Worm (Caenorhabditis elegans) whole organism, young adult: ENCODE results near the gene sbsp-1.

Source experiments
- B0019.2 ChIP-seq: fragments of 200-800 bp; sonication (Bioruptor generic); conservative IDR thresholded peaks from 2 replicates; pipeline ENCODE4 v1.3.6; 2022; ENCODE audit warnings: missing genetic modification reagents, missing genetic modification characterization, missing compliant biosample characterization
- B0336.3 ChIP-seq: fragments of 200-800 bp; sonication (Bioruptor generic); IDR thresholded peaks from 2 replicates; pipeline ENCODE4 v1.3.6; 2022; ENCODE audit warnings: missing genetic modification characterization, missing compliant biosample characterization
- F22D6.2 ChIP-seq: sonication (generic microtip); optimal IDR thresholded peaks from 2 replicates; lab custom pipeline; 2016; ENCODE audit warnings: mild to moderate bottlenecking, missing genetic modification characterization, missing compliant biosample characterization
- F52B5.7 ChIP-seq: sonication (generic microtip); optimal IDR thresholded peaks from 2 replicates; lab custom pipeline; 2016; ENCODE audit warnings: mild to moderate bottlenecking, missing genetic modification characterization, missing compliant biosample characterization
- T07F8.4 ChIP-seq: sonication (generic microtip); optimal IDR thresholded peaks from 2 replicates; lab custom pipeline; 2016; ENCODE audit warnings: mild to moderate bottlenecking, missing genetic modification characterization, moderate library complexity, missing compliant biosample characterization
- ZK185.1 ChIP-seq: sonication (generic microtip); optimal IDR thresholded peaks from 2 replicates; lab custom pipeline; 2016; ENCODE audit warnings: mild to moderate bottlenecking, missing genetic modification characterization, missing compliant biosample characterization; ENCODE audit not compliant: poor library complexity, severe bottlenecking
- ama-1 ChIP-seq, 3 experiments: fragments of 150-350 bp in 1 of 3; sonication (generic microtip) in 2 of 3; optimal IDR thresholded peaks; 2 replicates each; lab custom pipeline; 2014 to 2018; ENCODE audit warnings: missing biosample characterization in 2 of 3, missing genetic modification characterization in 2 of 3, missing genetic modification reagents in 2 of 3
- athp-1 ChIP-seq: sonication (generic microtip); optimal IDR thresholded peaks from 2 replicates; lab custom pipeline; 2017; ENCODE audit warnings: mild to moderate bottlenecking, missing genetic modification characterization, missing compliant biosample characterization
- attf-3 ChIP-seq: fragments of 200-800 bp; sonication (Bioruptor generic); conservative IDR thresholded peaks from 2 replicates; pipeline ENCODE4 v1.3.6; 2022; ENCODE audit warnings: missing genetic modification reagents, missing genetic modification characterization, missing compliant biosample characterization
- attf-6 ChIP-seq: fragments of 200-800 bp; sonication (Bioruptor generic); IDR thresholded peaks from 2 replicates; pipeline ENCODE4 v1.3.6; 2022; ENCODE audit warnings: missing genetic modification reagents, missing genetic modification characterization, missing compliant biosample characterization
- cebp-2 ChIP-seq: fragments of 200-800 bp; sonication (Bioruptor generic); IDR thresholded peaks from 2 replicates; pipeline ENCODE4 v1.3.6; 2022; ENCODE audit warnings: missing genetic modification characterization, missing compliant biosample characterization
- ceh-58 ChIP-seq: fragments of 200-800 bp; sonication (Bioruptor generic); IDR thresholded peaks from 2 replicates; pipeline ENCODE4 v1.3.6; 2022; ENCODE audit warnings: missing genetic modification characterization, missing compliant biosample characterization
- ceh-91 ChIP-seq: fragments of 200-800 bp; sonication (Bioruptor generic); IDR thresholded peaks from 2 replicates; pipeline ENCODE4 v1.3.6; 2022; ENCODE audit warnings: missing genetic modification reagents, missing genetic modification characterization, missing compliant biosample characterization
- chd-7 ChIP-seq: sonication (generic microtip); optimal IDR thresholded peaks from 2 replicates; lab custom pipeline; 2016; ENCODE audit warnings: mild to moderate bottlenecking, missing genetic modification characterization, moderate library complexity, missing compliant biosample characterization
- die-1 ChIP-seq: sonication (generic microtip); optimal IDR thresholded peaks from 2 replicates; lab custom pipeline; 2016; ENCODE audit warnings: missing genotype, mild to moderate bottlenecking, missing genetic modification characterization, missing compliant biosample characterization
- dox-1 ChIP-seq: fragments of 200-800 bp; sonication (Bioruptor generic); IDR thresholded peaks from 2 replicates; pipeline ENCODE4 v1.3.6; 2022; ENCODE audit warnings: missing genetic modification reagents, missing genetic modification characterization, missing compliant biosample characterization
- dpff-1 ChIP-seq: sonication (generic microtip); optimal IDR thresholded peaks from 2 replicates; lab custom pipeline; 2017; ENCODE audit warnings: mild to moderate bottlenecking, missing genetic modification characterization, missing compliant biosample characterization
- efl-1 ChIP-seq: fragments of 150-350 bp; optimal IDR thresholded peaks from 2 replicates; lab custom pipeline; 2014; ENCODE audit warnings: missing biosample characterization, missing genetic modification reagents, missing genetic modification characterization
- egl-18 ChIP-seq: fragments of 200-800 bp; sonication (Bioruptor generic); IDR thresholded peaks from 2 replicates; pipeline ENCODE4 v1.3.6; 2022; ENCODE audit warnings: missing genetic modification reagents, missing genetic modification characterization, missing compliant biosample characterization
- ets-4 ChIP-seq: fragments of 200-800 bp; sonication (Bioruptor generic); optimal IDR thresholded peaks from 2 replicates; lab custom pipeline; 2018; ENCODE audit warnings: mild to moderate bottlenecking, missing genetic modification characterization, missing compliant biosample characterization
- fkh-3 ChIP-seq: sonication (generic microtip); optimal IDR thresholded peaks from 2 replicates; lab custom pipeline; 2016; ENCODE audit warnings: mild to moderate bottlenecking, missing genetic modification characterization, missing compliant biosample characterization
- him-1 ChIP-seq: sonication (generic microtip); optimal IDR thresholded peaks from 2 replicates; lab custom pipeline; 2016; ENCODE audit warnings: missing genotype, missing genetic modification reagents, missing genetic modification characterization, missing compliant biosample characterization
- hlh-12 ChIP-seq: sonication (generic microtip); optimal IDR thresholded peaks from 2 replicates; lab custom pipeline; 2016; ENCODE audit warnings: missing genetic modification characterization, missing compliant biosample characterization
- hmg-1.2 ChIP-seq: fragments of 200-800 bp; sonication (Bioruptor generic); IDR thresholded peaks from 2 replicates; pipeline ENCODE4 v1.3.6; 2022; ENCODE audit warnings: missing genetic modification reagents, missing genetic modification characterization, missing compliant biosample characterization
- hrde-1 ChIP-seq: sonication (generic microtip); optimal IDR thresholded peaks from 2 replicates; lab custom pipeline; 2016; ENCODE audit warnings: missing genetic modification characterization, mild to moderate bottlenecking, missing compliant biosample characterization, moderate library complexity, missing genotype, missing genetic modification reagents, borderline replicate concordance
- let-526 ChIP-seq: fragments of 200-800 bp; sonication (Bioruptor generic); IDR thresholded peaks from 2 replicates; pipeline ENCODE4 v1.3.6; 2022; ENCODE audit warnings: missing genetic modification reagents, missing genetic modification characterization, missing compliant biosample characterization
- let-607 ChIP-seq, 2 experiments: fragments of 200-800 bp in 1 of 2; sonication (Bioruptor generic) in 1 of 2; sonication (generic microtip) in 1 of 2; optimal IDR thresholded peaks; 2 replicates each; lab custom pipeline; 2016 to 2018; ENCODE audit warnings: mild to moderate bottlenecking in 2 of 2, missing compliant biosample characterization in 2 of 2, missing genetic modification characterization in 2 of 2, moderate library complexity in 2 of 2, missing genotype in 1 of 2
- lin-35 ChIP-seq, 3 experiments: fragments of 150-350 bp in 2 of 3; sonication (generic microtip) in 1 of 3; optimal IDR thresholded peaks; 2 replicates each; lab custom pipeline; 2014 to 2018; ENCODE audit warnings: missing biosample characterization in 3 of 3, missing genetic modification characterization in 3 of 3, missing genetic modification reagents in 3 of 3
- mxl-1 ChIP-seq: sonication (generic microtip); optimal IDR thresholded peaks from 2 replicates; lab custom pipeline; 2016; ENCODE audit warnings: missing genetic modification characterization, missing compliant biosample characterization
- nfyb-1 ChIP-seq: fragments of 200-800 bp; sonication (Bioruptor generic); IDR thresholded peaks from 2 replicates; pipeline ENCODE4 v1.3.6; 2022; ENCODE audit warnings: missing genetic modification reagents, missing genetic modification characterization, missing compliant biosample characterization
- nhr-27 ChIP-seq: fragments of 200-800 bp; sonication (Bioruptor generic); optimal IDR thresholded peaks from 2 replicates; lab custom pipeline; 2018; ENCODE audit warnings: mild to moderate bottlenecking, missing genetic modification characterization, moderate library complexity, missing compliant biosample characterization
- nhr-80 ChIP-seq: sonication (generic microtip); optimal IDR thresholded peaks from 2 replicates; lab custom pipeline; 2016; ENCODE audit warnings: missing genetic modification characterization, missing compliant biosample characterization
- nhr-90 ChIP-seq: sonication (generic microtip); optimal IDR thresholded peaks from 2 replicates; lab custom pipeline; 2016; ENCODE audit warnings: missing genotype, mild to moderate bottlenecking, missing genetic modification characterization, missing compliant biosample characterization
- pbrm-1 ChIP-seq: fragments of 200-800 bp; sonication (Bioruptor generic); IDR thresholded peaks from 2 replicates; pipeline ENCODE4 v1.3.6; 2022; ENCODE audit warnings: missing genetic modification reagents, missing genetic modification characterization, missing compliant biosample characterization
- snpc-1.1 ChIP-seq: sonication (generic microtip); optimal IDR thresholded peaks from 2 replicates; lab custom pipeline; 2017; ENCODE audit warnings: missing genetic modification characterization, mild to moderate bottlenecking, missing compliant biosample characterization, antibody characterized with exemption, moderate library complexity, missing genotype, missing genetic modification reagents; ENCODE audit not compliant: insufficient read depth
- sptf-2 ChIP-seq: fragments of 200-800 bp; sonication (Bioruptor generic); optimal IDR thresholded peaks from 2 replicates; lab custom pipeline; 2018; ENCODE audit warnings: mild to moderate bottlenecking, missing genetic modification characterization, missing compliant biosample characterization
- unc-130 ChIP-seq: sonication (generic microtip); optimal IDR thresholded peaks from 2 replicates; lab custom pipeline; 2016; ENCODE audit warnings: missing genetic modification reagents, missing genetic modification characterization, missing compliant biosample characterization
- unc-62 ChIP-seq: fragments of 150-350 bp; optimal IDR thresholded peaks from 2 replicates; lab custom pipeline; 2014; ENCODE audit warnings: missing biosample characterization, missing genetic modification reagents, missing genetic modification characterization
- zim-3 ChIP-seq: sonication (generic microtip); optimal IDR thresholded peaks from 2 replicates; lab custom pipeline; 2017; ENCODE audit warnings: mild to moderate bottlenecking, missing genetic modification characterization, moderate library complexity, missing compliant biosample characterization
- ztf-3 ChIP-seq: fragments of 200-800 bp; sonication (Bioruptor generic); optimal IDR thresholded peaks from 2 replicates; lab custom pipeline; 2018; ENCODE audit warnings: mild to moderate bottlenecking, missing genetic modification characterization, missing compliant biosample characterization

The sbsp-1 gene

DNA sequence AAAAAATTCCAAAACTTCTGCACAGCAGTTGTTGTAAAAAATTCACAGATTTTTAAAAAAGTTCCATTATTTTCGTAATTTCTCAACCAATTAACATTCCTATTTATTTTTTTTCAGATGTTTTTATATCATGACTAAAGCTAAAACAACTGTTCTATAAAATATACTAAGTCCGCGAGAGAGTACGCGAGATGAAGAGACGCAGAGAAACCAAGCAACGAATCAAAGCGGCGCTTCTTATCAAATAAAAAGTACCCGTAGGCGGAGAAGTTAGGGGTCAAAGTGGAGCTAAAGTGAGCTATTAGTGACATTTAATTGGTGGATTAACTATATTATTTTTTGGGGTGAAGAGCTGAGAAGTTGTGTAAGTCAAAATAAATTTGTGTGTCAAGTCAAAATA, at the start of gene sbsp-1:
Gene sbsp-1 (plus strand): TSS at position 301 of the 400 bp plus-strand sequence.
- TF ChIP-seq ztf-3 (GFP tag; lab: Kevin White, UChicago): no peak
- TF ChIP-seq hmg-1.2: peak; percentile 87
- TF ChIP-seq ama-1 (optimal IDR thresholded peaks at IDR 0.05; lab: Kevin White, UChicago): no peak
- no peak for TF ChIP-seq ama-1 (GFP tag; optimal IDR thresholded peaks at IDR 0.05; lab: Kevin White, UChicago)

DNA sequence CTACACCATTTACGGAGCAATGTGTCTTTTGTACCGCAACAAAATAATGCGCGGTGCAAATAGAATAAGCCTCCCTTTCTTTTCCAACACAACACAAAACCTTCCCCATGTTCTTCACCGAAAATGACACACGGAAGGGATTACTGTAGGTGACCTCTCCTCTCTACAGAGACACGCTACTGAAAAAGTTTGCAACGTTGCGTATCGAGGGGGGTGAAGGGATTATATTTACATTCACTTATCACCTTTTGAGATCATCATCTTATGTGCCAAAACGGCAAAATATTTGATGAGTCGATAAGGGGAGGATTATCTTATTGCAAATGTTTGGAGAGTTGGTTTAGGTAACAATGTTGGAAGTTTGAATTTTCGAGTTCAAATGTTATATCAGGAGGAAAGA, 49.7 kb upstream of the sbsp-1 start:
- TF ChIP-seq fkh-3 (tag; lab: Kevin White, UChicago) (no peak), unc-62 (GFP tag; lab: Kevin White, UChicago) (no peak), snpc-1.1 (tag; lab: Kevin White, UChicago) (no peak), nfyb-1 (no peak), nhr-80 (peak; percentile 0), lin-35 (GFP tag; optimal IDR thresholded peaks at IDR 0.05; lab: Kevin White, UChicago) (no peak), sptf-2 (GFP tag; lab: Kevin White, UChicago) (no peak), B0019.2 (GFP tag; lab: Robert Waterston, UW) (no peak), chd-7 (tag; lab: Kevin White, UChicago) (no peak)

- TF ChIP-seq T07F8.4 (tag; lab: Kevin White, UChicago): no peak
- TF ChIP-seq attf-3: no peak
- no peak for TF ChIP-seq egl-18 (GFP tag; lab: Robert Waterston, UW)
- no peak for TF ChIP-seq ets-4
- TF ChIP-seq nhr-27: no peak
- no peak for TF ChIP-seq nfyb-1
- no peak for TF ChIP-seq him-1 (tag; lab: Kevin White, UChicago)
- TF ChIP-seq hlh-12: no peak
- TF ChIP-seq die-1 (tag; lab: Kevin White, UChicago): no peak
- TF ChIP-seq F52B5.7 (tag; lab: Kevin White, UChicago): no peak
- no peak for TF ChIP-seq ama-1 (optimal IDR thresholded peaks at IDR 0.05; lab: Kevin White, UChicago)
- no peak for TF ChIP-seq ama-1 (GFP tag; optimal IDR thresholded peaks at IDR 0.05; lab: Kevin White, UChicago)
- TF ChIP-seq chd-7 (tag; lab: Kevin White, UChicago): no peak
- TF ChIP-seq let-607 (tag; optimal IDR thresholded peaks at IDR 0.05; lab: Kevin White, UChicago): no peak
- TF ChIP-seq let-526: no peak
- TF ChIP-seq unc-130 (GFP tag; lab: Kevin White, UChicago): no peak
- TF ChIP-seq attf-6 (GFP tag; lab: Robert Waterston, UW): no peak
- TF ChIP-seq, all 124 proteins: peak for 0
Measured at ce11 chrIII:10791233-10791632, 41.5 kb upstream of the sbsp-1 start.

ce11 chrIII:10794049-10794448, 38.7 kb upstream of the sbsp-1 start, which contains the start of gene clec-163:
Gene clec-163, plus strand, starts transcription at chrIII:10794349.
- TF ChIP-seq attf-3: no peak
- no peak for TF ChIP-seq athp-1 (tag; lab: Kevin White, UChicago)
- no peak for TF ChIP-seq ceh-58
- TF ChIP-seq hrde-1 (tag; lab: Kevin White, UChicago): no peak
- no peak for TF ChIP-seq pbrm-1 (GFP tag; lab: Robert Waterston, UW)
- no peak for TF ChIP-seq F22D6.2 (tag; lab: Kevin White, UChicago)
- TF ChIP-seq efl-1 (GFP tag; lab: Kevin White, UChicago): no peak
- TF ChIP-seq ZK185.1 (tag; lab: Kevin White, UChicago): no peak
- TF ChIP-seq die-1 (tag; lab: Kevin White, UChicago): no peak
- TF ChIP-seq nhr-90 (tag; lab: Kevin White, UChicago): no peak
- no peak for TF ChIP-seq cebp-2 (GFP tag; lab: Robert Waterston, UW)
- no peak for TF ChIP-seq zim-3 (tag; lab: Kevin White, UChicago)
- no peak for TF ChIP-seq B0336.3
- TF ChIP-seq hlh-12: no peak
- no peak for TF ChIP-seq ceh-91
- TF ChIP-seq dpff-1 (tag; lab: Kevin White, UChicago): no peak
- TF ChIP-seq dox-1 (GFP tag; lab: Robert Waterston, UW): no peak
- no peak for TF ChIP-seq ama-1 (optimal IDR thresholded peaks at IDR 0.05; lab: Kevin White, UChicago)
- TF ChIP-seq ama-1 (GFP tag; optimal IDR thresholded peaks at IDR 0.05; lab: Kevin White, UChicago): no peak
- no peak for TF ChIP-seq mxl-1
